Worm (Caenorhabditis elegans) whole organism, midembryonic: ENCODE results near the gene npp-21.

Experiments used
- T22C8.4 ChIP-seq: fragments of 200-800 bp; sonication (Bioruptor generic); IDR thresholded peaks from 2 replicates; pipeline ENCODE4 v1.3.6; 2022; ENCODE audit warnings: missing genetic modification characterization, missing compliant biosample characterization
- cog-1 ChIP-seq: sonication (generic microtip); optimal IDR thresholded peaks from 2 replicates; lab custom pipeline; 2016; ENCODE audit warnings: missing genetic modification characterization, missing compliant biosample characterization
- flt-1 ChIP-seq: fragments of 200-800 bp; sonication (Bioruptor generic); IDR thresholded peaks from 2 replicates; pipeline ENCODE4 v1.3.6; 2022; ENCODE audit warnings: missing genetic modification characterization, missing compliant biosample characterization
- klf-2 ChIP-seq: fragments of 200-800 bp; sonication (Bioruptor generic); conservative IDR thresholded peaks from 2 replicates; pipeline ENCODE4 v1.3.6; 2022; ENCODE audit warnings: missing genetic modification reagents, missing genetic modification characterization, missing compliant biosample characterization
- med-1 ChIP-seq: sonication (generic microtip); optimal IDR thresholded peaks from 2 replicates; lab custom pipeline; 2017; ENCODE audit warnings: missing genetic modification characterization, mild to moderate bottlenecking, missing compliant biosample characterization, antibody characterized with exemption, missing genetic modification reagents; ENCODE audit not compliant: insufficient read depth
- ref-1 ChIP-seq: fragments of 200-800 bp; sonication (Bioruptor generic); conservative IDR thresholded peaks from 2 replicates; pipeline ENCODE4 v1.3.6; 2022; ENCODE audit warnings: missing genetic modification reagents, missing genetic modification characterization, missing compliant biosample characterization
- tab-1 ChIP-seq: fragments of 200-800 bp; sonication (Bioruptor generic); IDR thresholded peaks from 2 replicates; pipeline ENCODE4 v1.3.6; 2022; ENCODE audit warnings: missing genetic modification characterization, missing compliant biosample characterization
- ztf-23 ChIP-seq: fragments of 200-800 bp; sonication (Bioruptor generic); IDR thresholded peaks from 2 replicates; pipeline ENCODE4 v1.3.6; 2022; ENCODE audit warnings: missing genetic modification reagents, missing genetic modification characterization, missing compliant biosample characterization
- ztf-29 ChIP-seq: fragments of 200-800 bp; sonication (Bioruptor generic); IDR thresholded peaks from 2 replicates; pipeline ENCODE4 v1.3.6; 2022; ENCODE audit warnings: missing genetic modification reagents, missing genetic modification characterization, missing compliant biosample characterization

Gene npp-21

DNA sequence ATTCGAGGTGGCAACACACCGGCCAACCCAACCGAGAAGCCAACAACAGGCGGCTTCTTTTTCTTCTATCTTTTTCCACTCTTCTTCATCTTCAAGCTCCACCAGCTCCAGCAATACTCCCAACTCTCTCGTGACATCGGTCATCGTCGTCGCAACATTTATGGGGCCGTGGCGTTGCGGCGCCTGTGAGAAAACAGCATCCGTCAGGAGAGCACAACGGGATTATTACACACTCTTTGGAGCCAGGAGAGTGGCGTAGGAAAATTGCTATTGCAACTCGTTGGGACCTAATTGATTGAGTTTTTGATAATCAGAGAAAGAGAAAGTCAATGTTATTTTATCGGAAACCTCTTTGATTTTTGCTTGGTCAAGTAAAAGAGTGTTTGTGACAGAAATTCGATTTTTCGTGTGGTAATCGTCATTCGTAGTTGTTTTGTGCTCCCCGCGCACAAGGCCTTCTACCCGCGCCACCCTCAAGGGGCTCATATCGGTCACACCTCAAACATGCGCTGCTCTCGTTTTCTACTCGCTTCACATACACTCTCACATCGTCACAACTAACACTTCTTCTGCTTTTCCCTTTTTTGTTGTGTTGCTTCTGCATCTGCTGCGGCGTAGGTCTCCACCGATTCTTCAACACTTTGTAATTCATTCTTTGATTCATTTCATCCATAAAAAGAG is 40.8 kb downstream of the npp-21 start:
- TF ChIP-seq med-1 = no peak

DNA sequence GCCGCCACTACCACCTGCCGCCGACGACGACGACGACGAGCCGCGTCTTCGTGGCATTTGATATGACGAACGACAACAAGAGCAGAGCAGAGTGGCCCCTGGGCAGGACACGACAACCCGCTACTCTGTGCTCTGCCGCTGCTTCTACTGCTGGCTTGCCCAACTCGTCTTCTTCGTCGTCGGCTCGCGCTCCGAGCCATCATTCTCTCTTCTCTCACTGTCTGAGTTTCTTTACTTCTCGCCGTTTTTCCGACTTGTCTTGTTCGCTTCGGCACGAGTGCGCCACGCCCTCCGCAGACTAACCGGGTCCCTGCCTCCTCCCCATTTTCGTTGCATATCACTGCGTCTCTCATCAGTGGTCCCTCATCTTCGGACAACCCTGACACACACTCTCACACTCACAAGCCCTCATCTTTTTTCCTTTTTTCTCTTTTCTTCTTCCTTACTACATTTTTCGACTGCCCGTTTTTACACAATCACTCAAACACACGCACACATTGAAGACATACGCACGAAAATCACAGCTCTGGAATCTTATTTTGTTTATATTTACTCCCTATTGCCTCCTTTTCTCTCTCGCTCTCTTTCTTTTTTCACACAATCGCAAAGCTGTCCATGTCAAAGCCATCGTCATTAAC is 42.7 kb downstream of the npp-21 start:
- TF ChIP-seq flt-1 = peak; percentile 58
- peak; percentile 17 for TF ChIP-seq cog-1
- no peak for TF ChIP-seq klf-2 (GFP tag; lab: Robert Waterston, UW)

ce11 chrII:7643214-7643613 is 43.8 kb downstream of the npp-21 start:
- TF ChIP-seq ztf-23 (GFP tag; lab: Robert Waterston, UW) (no peak), flt-1 (no peak), cog-1 (no peak), klf-2 (GFP tag; lab: Robert Waterston, UW) (no peak), T22C8.4 (GFP tag; lab: Robert Waterston, UW) (no peak), med-1 (no peak), ztf-29 (GFP tag; lab: Robert Waterston, UW) (no peak), ref-1 (GFP tag; lab: Robert Waterston, UW) (no peak), tab-1 (GFP tag; lab: Robert Waterston, UW) (no peak)

DNA sequence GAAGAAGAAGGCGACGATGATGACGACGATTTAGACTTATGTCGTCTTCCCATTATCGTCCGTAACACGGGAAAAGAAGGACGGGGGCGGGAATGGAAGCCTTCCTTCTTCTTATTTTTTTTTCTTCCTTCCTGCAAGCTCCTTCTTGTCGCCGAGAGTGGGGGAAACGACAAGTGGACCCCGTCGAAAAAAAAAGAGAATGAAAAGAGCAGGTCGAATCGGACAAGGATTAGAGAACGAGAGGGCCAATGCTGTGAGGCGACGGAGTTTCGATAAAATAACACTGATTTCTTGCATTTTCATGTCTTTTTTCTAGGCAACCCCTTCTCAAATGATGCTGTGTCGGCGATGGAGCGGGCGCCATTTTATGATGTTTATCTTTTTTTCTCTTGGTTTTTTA is 51.7 kb downstream of the npp-21 start, which contains the start of gene pde-4:
pde-4 (minus strand) TSS at position 76 of the 400 bp plus-strand sequence.
- TF ChIP-seq T22C8.4 (GFP tag; lab: Robert Waterston, UW) (no peak), cog-1 (no peak), ztf-23 (GFP tag; lab: Robert Waterston, UW) (no peak), tab-1 (GFP tag; lab: Robert Waterston, UW) (no peak), flt-1 (no peak), ztf-29 (GFP tag; lab: Robert Waterston, UW) (no peak), klf-2 (GFP tag; lab: Robert Waterston, UW) (no peak), med-1 (no peak), ref-1 (GFP tag; lab: Robert Waterston, UW) (no peak)
